Worm (Caenorhabditis elegans): ENCODE measurements around the gene C45B11.9.
A peak's percentile ranks its signal among the peaks of the same experiment; 100 is the strongest.

Gene C45B11.9

ce11 chrV:11029309-11029708, 10.8 kb upstream of the C45B11.9 start (continued):
- peak; percentile 40 for TF ChIP-seq madf-6 (GFP tag; IDR thresholded peaks at IDR 0.05)
- TF ChIP-seq Y56A3A.18 (GFP tag; IDR thresholded peaks at IDR 0.05): no peak
- TF ChIP-seq B0019.2 (GFP tag; conservative IDR thresholded peaks at IDR 0.05): 0 out of 2 replicates have a peak, but pooled peaks have one; percentile 23
- no peak for TF ChIP-seq Y53G8AR.9 (GFP tag; conservative IDR thresholded peaks at IDR 0.05)
- peak; percentile 58 for TF ChIP-seq K12H6.12 (tag; optimal IDR thresholded peaks at IDR 0.05)
- TF ChIP-seq let-607 (tag; optimal IDR thresholded peaks at IDR 0.05): peak in 1 of 2 experiments; percentile 7
- TF ChIP-seq dpl-1 (GFP tag; optimal IDR thresholded peaks at IDR 0.05): peak; percentile 54
- TF ChIP-seq madf-10 (tag; optimal IDR thresholded peaks at IDR 0.05): peak; percentile 2
- TF ChIP-seq let-526 (GFP tag; IDR thresholded peaks at IDR 0.05): 0 out of 2 replicates have a peak, but pooled peaks have one; percentile 34
- peak; percentile 50; the same call in 1 of the 2 replicates for TF ChIP-seq lir-1 (GFP tag; conservative IDR thresholded peaks at IDR 0.05)
- no peak for TF ChIP-seq fkh-3 (tag; optimal IDR thresholded peaks at IDR 0.05)
- TF ChIP-seq rec-8 (tag; optimal IDR thresholded peaks at IDR 0.05): peak; percentile 14 to 26
- peak; percentile 9 for TF ChIP-seq chd-7 (tag; optimal IDR thresholded peaks at IDR 0.05)
- no peak for TF ChIP-seq tlf-1 (GFP tag; optimal IDR thresholded peaks at IDR 0.05)
- TF ChIP-seq him-1 (tag; optimal IDR thresholded peaks at IDR 0.05): no peak
- TF ChIP-seq lin-54 (GFP tag; optimal IDR thresholded peaks at IDR 0.05): peak; percentile 92
- TF ChIP-seq unc-130 (GFP tag; optimal IDR thresholded peaks at IDR 0.05): peak; percentile 44
- TF ChIP-seq ceh-40 (GFP tag; IDR thresholded peaks at IDR 0.05): 0 out of 2 replicates have a peak, but pooled peaks have one; percentile 72
- no peak for TF ChIP-seq B0035.1 (tag; optimal IDR thresholded peaks at IDR 0.05)
- TF ChIP-seq nhr-179 (tag; optimal IDR thresholded peaks at IDR 0.05): no peak
- no peak for TF ChIP-seq cebp-1 (GFP tag; IDR thresholded peaks at IDR 0.05)
- peak; percentile 23 for TF ChIP-seq cebp-1 (tag; optimal IDR thresholded peaks at IDR 0.05)
- peak; percentile 56 for TF ChIP-seq ceh-27 (GFP tag; optimal IDR thresholded peaks at IDR 0.05)
- TF ChIP-seq lin-40 (tag; optimal IDR thresholded peaks at IDR 0.05): peak; percentile 30
- TF ChIP-seq ZK185.1 (tag; optimal IDR thresholded peaks at IDR 0.05; ENCODE audit: poor library complexity, severe bottlenecking): peak; percentile 83
- no peak for TF ChIP-seq snpc-4 (GFP tag; optimal IDR thresholded peaks at IDR 0.05)
- no peak for TF ChIP-seq snpc-4 (tag; optimal IDR thresholded peaks at IDR 0.05)
- peak; percentile 51 for TF ChIP-seq madf-8 (GFP tag; conservative IDR thresholded peaks at IDR 0.05)
- TF ChIP-seq lsl-1 (GFP tag; optimal IDR thresholded peaks at IDR 0.05): peak; percentile 48
- 0 out of 2 replicates have a peak, but pooled peaks have one; percentile 27 for TF ChIP-seq ceh-91 (GFP tag; IDR thresholded peaks at IDR 0.05)
- TF ChIP-seq lin-35 (GFP tag; optimal IDR thresholded peaks at IDR 0.05): peak in 1 of 3 experiments; percentile 72

- TF ChIP-seq repo-1 (tag; optimal IDR thresholded peaks at IDR 0.05) (no peak), madf-6 (GFP tag; IDR thresholded peaks at IDR 0.05) (no peak), F39B2.1 (GFP tag; IDR thresholded peaks at IDR 0.05) (no peak), K11D2.4 (GFP tag; IDR thresholded peaks at IDR 0.05) (no peak), sptf-2 (GFP tag; optimal IDR thresholded peaks at IDR 0.05) (no peak), Y67H2A.10 (GFP tag; conservative IDR thresholded peaks at IDR 0.05) (no peak), lsy-27 (tag; optimal IDR thresholded peaks at IDR 0.05; ENCODE audit: borderline replicate concordance, insufficient read depth) (no peak), unc-130 (GFP tag; optimal IDR thresholded peaks at IDR 0.05) (no peak), attf-6 (GFP tag; IDR thresholded peaks at IDR 0.05) (no peak), mel-28 (tag; optimal IDR thresholded peaks at IDR 0.05; ENCODE audit: borderline replicate concordance) (no peak), lin-26 (GFP tag; IDR thresholded peaks at IDR 0.05) (no peak), egl-18 (GFP tag; IDR thresholded peaks at IDR 0.05) (no peak), Y53F4B.3 (GFP tag; IDR thresholded peaks at IDR 0.05) (no peak), cebp-2 (GFP tag; IDR thresholded peaks at IDR 0.05) (no peak), tbx-9 (tag; optimal IDR thresholded peaks at IDR 0.05; ENCODE audit: borderline replicate concordance) (no peak)
These were observed 9.4 kb upstream of the C45B11.9 start for ce11 chrV:11030675-11031074.
